Worm (Caenorhabditis elegans) whole organism, L4 larva: Measurements from ENCODE around the gene ccep-97.

Source experiments
- D1046.2 ChIP-seq: fragments of 200-800 bp; sonication (Bioruptor generic); IDR thresholded peaks from 2 replicates; pipeline ENCODE4 v1.3.6; 2022; ENCODE audit warnings: missing genetic modification characterization, missing compliant biosample characterization
- F10B5.3 ChIP-seq: sonication (generic microtip); optimal IDR thresholded peaks from 2 replicates; lab custom pipeline; 2016; ENCODE audit warnings: mild to moderate bottlenecking, missing genetic modification characterization, missing compliant biosample characterization
- dve-1 ChIP-seq: sonication (generic microtip); optimal IDR thresholded peaks from 2 replicates; lab custom pipeline; 2017; ENCODE audit warnings: antibody characterized with exemption, mild to moderate bottlenecking, missing genetic modification characterization, missing compliant biosample characterization; ENCODE audit not compliant: insufficient read depth
- nhr-11 ChIP-seq: fragments of 150-350 bp; optimal IDR thresholded peaks from 2 replicates; lab custom pipeline; 2014; ENCODE audit warnings: missing biosample characterization, missing genetic modification characterization
- nhr-28 ChIP-seq: fragments of 150-350 bp; optimal IDR thresholded peaks from 2 replicates; lab custom pipeline; 2014; ENCODE audit warnings: missing biosample characterization, missing genetic modification characterization
- tra-1 ChIP-seq: fragments of 200-800 bp; sonication (Bioruptor generic); IDR thresholded peaks from 2 replicates; pipeline ENCODE4 v1.3.6; 2022; ENCODE audit warnings: missing genetic modification reagents, missing genetic modification characterization, missing compliant biosample characterization
- unc-62 ChIP-seq, 3 experiments: fragments of 150-350 bp in 1 of 3; sonication (generic microtip); optimal IDR thresholded peaks in 2 of 3; peaks in 1 of 3; 1 replicate in 1 of 3; 2 replicates in 2 of 3; lab custom pipeline; 2014 to 2017; ENCODE audit warnings: missing biosample characterization in 3 of 3, missing genetic modification characterization in 3 of 3, missing genetic modification reagents in 3 of 3, missing genotype in 1 of 3

DNA sequence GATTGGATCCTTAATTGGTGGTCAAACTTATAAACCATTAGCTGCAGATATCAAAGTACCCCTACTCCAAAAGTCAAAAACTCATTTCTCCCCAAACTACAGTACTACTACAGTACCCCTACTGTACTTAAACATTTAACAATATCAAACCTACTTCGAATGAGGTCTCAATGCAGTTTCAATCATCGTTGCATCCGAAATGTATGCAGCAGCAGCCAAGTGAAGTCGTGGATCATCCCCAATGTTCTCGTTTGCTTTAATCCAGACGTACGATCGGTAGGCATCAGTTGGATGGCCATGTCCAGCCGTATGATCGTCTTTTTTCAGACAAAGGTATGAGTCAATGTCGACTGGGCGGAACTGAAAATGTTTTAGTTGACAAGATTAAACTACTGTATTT lies 39.1 kb upstream of the ccep-97 start:
- TF ChIP-seq F10B5.3 (no peak), unc-62 (GFP tag; optimal IDR thresholded peaks at IDR 0.05 in 1 of 2; lab: Kevin White, UChicago) (no peak), unc-62 (tag; optimal IDR thresholded peaks at IDR 0.05; lab: Kevin White, UChicago) (no peak), dve-1 (no peak), nhr-11 (no peak), D1046.2 (GFP tag; lab: Robert Waterston, UW) (no peak), tra-1 (GFP tag; lab: Robert Waterston, UW) (no peak), nhr-28 (tag; lab: Kevin White, UChicago) (no peak)
